Fruit fly (Drosophila melanogaster) whole organism, prepupa: ENCODE data around the gene CG17197.
A peak's percentile ranks its signal among the peaks of the same experiment; 100 is the strongest.

Experiments
- Blimp-1 ChIP-seq: fragments of 200-800 bp; sonication (Bioruptor generic); optimal IDR thresholded peaks from 3 replicates; lab custom pipeline; 2017; ENCODE audit warnings: missing biosample characterization, missing genetic modification characterization, mild to moderate bottlenecking, moderate library complexity, missing genetic modification reagents
- CG10631 ChIP-seq: fragments of 200-800 bp; sonication (Bioruptor generic); optimal IDR thresholded peaks from 2 replicates; lab custom pipeline; 2016; ENCODE audit warnings: missing biosample characterization, missing genetic modification characterization
- CG11294 ChIP-seq: fragments of 200-800 bp; sonication (Bioruptor generic); IDR thresholded peaks from 2 replicates; pipeline ENCODE4 v1.3.6; 2022; ENCODE audit warnings: missing biosample characterization, missing genetic modification characterization
- CG11762 ChIP-seq: fragments of 200-800 bp; sonication (Bioruptor generic); optimal IDR thresholded peaks from 3 replicates; lab custom pipeline; 2016; ENCODE audit warnings: missing biosample characterization, missing genetic modification characterization; ENCODE audit not compliant: insufficient read depth
- CG11902 ChIP-seq: fragments of 200-800 bp; sonication (Bioruptor generic); optimal IDR thresholded peaks from 3 replicates; lab custom pipeline; 2016; ENCODE audit warnings: missing biosample characterization, missing genetic modification characterization
- CG15336 ChIP-seq: fragments of 200-800 bp; sonication (Bioruptor generic); IDR thresholded peaks from 2 replicates; pipeline ENCODE4 v1.3.6; 2022; ENCODE audit warnings: missing biosample characterization, missing genetic modification characterization
- CG1621 ChIP-seq: fragments of 200-800 bp; sonication (Bioruptor generic); optimal IDR thresholded peaks from 3 replicates; lab custom pipeline; 2018; ENCODE audit warnings: missing biosample characterization, mild to moderate bottlenecking, missing genetic modification characterization
- CG31627 ChIP-seq: fragments of 200-800 bp; sonication (Bioruptor generic); optimal IDR thresholded peaks from 3 replicates; lab custom pipeline; 2016; ENCODE audit warnings: missing biosample characterization, missing genetic modification characterization
- CG3919 ChIP-seq: fragments of 200-800 bp; sonication (Bioruptor generic); optimal IDR thresholded peaks from 3 replicates; lab custom pipeline; 2016; ENCODE audit warnings: missing biosample characterization, missing genetic modification characterization
- CG4318 ChIP-seq: fragments of 200-800 bp; sonication (Bioruptor generic); optimal IDR thresholded peaks from 3 replicates; lab custom pipeline; 2017; ENCODE audit warnings: missing biosample characterization, mild to moderate bottlenecking, missing genetic modification characterization
- CG6163 ChIP-seq: fragments of 200-800 bp; sonication (Bioruptor generic); IDR thresholded peaks from 3 replicates; pipeline ENCODE4 v1.3.6; 2022; ENCODE audit warnings: missing biosample characterization, missing genetic modification characterization
- CG6276 ChIP-seq: fragments of 200-800 bp; sonication (Bioruptor generic); optimal IDR thresholded peaks from 2 replicates; lab custom pipeline; 2017; ENCODE audit warnings: missing biosample characterization, mild to moderate bottlenecking, missing genetic modification characterization
- CG6792 ChIP-seq: fragments of 200-800 bp; sonication (Bioruptor generic); optimal IDR thresholded peaks from 3 replicates; lab custom pipeline; 2016; ENCODE audit warnings: missing biosample characterization, missing genetic modification characterization
- CG6808 ChIP-seq: fragments of 200-800 bp; sonication (Bioruptor generic); optimal IDR thresholded peaks from 3 replicates; lab custom pipeline; 2017; ENCODE audit warnings: missing biosample characterization, missing genetic modification characterization, mild to moderate bottlenecking, moderate library complexity, missing genetic modification reagents
- CG6854 ChIP-seq: fragments of 200-800 bp; sonication (Bioruptor generic); optimal IDR thresholded peaks from 2 replicates; lab custom pipeline; 2017; ENCODE audit warnings: missing biosample characterization, mild to moderate bottlenecking, missing genetic modification characterization
- CG7368 ChIP-seq: fragments of 200-800 bp; sonication (Bioruptor generic); optimal IDR thresholded peaks from 3 replicates; lab custom pipeline; 2016; ENCODE audit warnings: missing biosample characterization, missing genetic modification characterization
- CG8119 ChIP-seq: fragments of 200-800 bp; sonication (Bioruptor generic); IDR thresholded peaks from 3 replicates; pipeline ENCODE4 v1.3.6; 2022; ENCODE audit warnings: missing biosample characterization, missing genetic modification characterization
- CG8319 ChIP-seq: fragments of 200-800 bp; sonication (Bioruptor generic); optimal IDR thresholded peaks from 3 replicates; lab custom pipeline; 2016; ENCODE audit warnings: missing biosample characterization, missing genetic modification characterization
- CG8632 ChIP-seq: fragments of 200-800 bp; sonication (Bioruptor generic); optimal IDR thresholded peaks from 3 replicates; lab custom pipeline; 2016; ENCODE audit warnings: missing biosample characterization, missing genetic modification characterization
- CG9139 ChIP-seq: fragments of 200-800 bp; sonication (Bioruptor generic); optimal IDR thresholded peaks from 3 replicates; lab custom pipeline; 2017; ENCODE audit warnings: missing biosample characterization, mild to moderate bottlenecking, missing genetic modification characterization
- Eip78C ChIP-seq: fragments of 200-800 bp; sonication (Bioruptor generic); peaks from one replicate; lab custom pipeline; 2016; ENCODE audit warnings: missing biosample characterization, missing genetic modification characterization
- Eip93F ChIP-seq: fragments of 200-800 bp; sonication (Bioruptor generic); optimal IDR thresholded peaks from 2 replicates; lab custom pipeline; 2016; ENCODE audit warnings: missing biosample characterization, mild to moderate bottlenecking, missing genetic modification characterization
- Gug ChIP-seq: fragments of 200-800 bp; sonication (Bioruptor generic); IDR thresholded peaks from 2 replicates; pipeline ENCODE4 v1.3.6; 2022; ENCODE audit warnings: missing biosample characterization, missing genetic modification characterization
- Hr4 ChIP-seq: fragments of 200-800 bp; sonication (Bioruptor generic); optimal IDR thresholded peaks from 3 replicates; lab custom pipeline; 2016; ENCODE audit warnings: missing biosample characterization, missing genetic modification characterization
- Lpt ChIP-seq: fragments of 200-800 bp; sonication (Bioruptor generic); optimal IDR thresholded peaks from 3 replicates; lab custom pipeline; 2016; ENCODE audit warnings: missing biosample characterization, missing genetic modification characterization
- Met ChIP-seq: fragments of 200-800 bp; sonication (Bioruptor generic); optimal IDR thresholded peaks from 3 replicates; lab custom pipeline; 2016; ENCODE audit warnings: missing biosample characterization, missing genetic modification characterization
- OdsH ChIP-seq: fragments of 200-800 bp; sonication (Bioruptor generic); optimal IDR thresholded peaks from 3 replicates; lab custom pipeline; 2016; ENCODE audit warnings: missing biosample characterization, missing genetic modification characterization
- Sox102F ChIP-seq: fragments of 200-800 bp; sonication (Bioruptor generic); optimal IDR thresholded peaks from 2 replicates; lab custom pipeline; 2016; ENCODE audit warnings: missing biosample characterization, mild to moderate bottlenecking, missing genetic modification characterization
- Sox15 ChIP-seq: fragments of 200-800 bp; sonication (Bioruptor generic); optimal IDR thresholded peaks from 3 replicates; lab custom pipeline; 2016; ENCODE audit warnings: missing biosample characterization, missing genetic modification characterization
- achi ChIP-seq: fragments of 200-800 bp; sonication (Bioruptor generic); optimal IDR thresholded peaks from 3 replicates; lab custom pipeline; 2016; ENCODE audit warnings: missing biosample characterization, missing genetic modification characterization
- cyc ChIP-seq: fragments of 200-800 bp; sonication (Bioruptor generic); optimal IDR thresholded peaks from 3 replicates; lab custom pipeline; 2016; ENCODE audit warnings: missing biosample characterization, missing genetic modification characterization
- dac ChIP-seq: fragments of 200-800 bp; sonication (Bioruptor generic); optimal IDR thresholded peaks from 2 replicates; lab custom pipeline; 2017; ENCODE audit warnings: missing biosample characterization, mild to moderate bottlenecking, missing genetic modification characterization
- eg ChIP-seq: fragments of 200-800 bp; sonication (Bioruptor generic); IDR thresholded peaks from 3 replicates; pipeline ENCODE4 v1.3.6; 2022; ENCODE audit warnings: missing biosample characterization, missing genetic modification characterization
- esn ChIP-seq: fragments of 200-800 bp; sonication (Bioruptor generic); optimal IDR thresholded peaks from 2 replicates; lab custom pipeline; 2016; ENCODE audit warnings: missing biosample characterization, mild to moderate bottlenecking, missing genetic modification characterization, moderate library complexity
- fd59A ChIP-seq: fragments of 200-800 bp; sonication (Bioruptor generic); optimal IDR thresholded peaks from 2 replicates; lab custom pipeline; 2017; ENCODE audit warnings: missing biosample characterization, mild to moderate bottlenecking, missing genetic modification characterization, missing genetic modification reagents
- fd85E ChIP-seq: fragments of 200-800 bp; sonication (Bioruptor generic); optimal IDR thresholded peaks from 3 replicates; lab custom pipeline; 2016; ENCODE audit warnings: missing biosample characterization, missing genetic modification characterization
- fkh ChIP-seq: fragments of 200-800 bp; sonication (Bioruptor generic); optimal IDR thresholded peaks from 3 replicates; lab custom pipeline; 2017; ENCODE audit warnings: missing biosample characterization, mild to moderate bottlenecking, missing genetic modification characterization, moderate library complexity
- lz ChIP-seq: fragments of 200-800 bp; sonication (Bioruptor generic); optimal IDR thresholded peaks from 3 replicates; lab custom pipeline; 2016; ENCODE audit warnings: missing biosample characterization, missing genetic modification characterization
- pdm3 ChIP-seq: fragments of 200-800 bp; sonication (Bioruptor generic); optimal IDR thresholded peaks from 3 replicates; lab custom pipeline; 2016; ENCODE audit warnings: missing biosample characterization, missing genetic modification characterization
- salr ChIP-seq, 2 experiments: fragments of 200-800 bp; sonication (Bioruptor generic); optimal IDR thresholded peaks; 3 replicates each; lab custom pipeline; 2016 to 2018; ENCODE audit warnings: missing biosample characterization in 2 of 2, missing genetic modification characterization in 2 of 2, mild to moderate bottlenecking in 1 of 2
- spab ChIP-seq: fragments of 200-800 bp; sonication (Bioruptor generic); optimal IDR thresholded peaks from 2 replicates; lab custom pipeline; 2017; ENCODE audit warnings: missing biosample characterization, mild to moderate bottlenecking, missing genetic modification characterization, missing genetic modification reagents
- ss ChIP-seq, 2 experiments: fragments of 200-800 bp; sonication (Bioruptor generic); optimal IDR thresholded peaks; 2 replicates in 1 of 2; 3 replicates in 1 of 2; lab custom pipeline; 2017 to 2018; ENCODE audit warnings: mild to moderate bottlenecking in 2 of 2, missing biosample characterization in 2 of 2, missing genetic modification characterization in 2 of 2, moderate library complexity in 1 of 2
- svp ChIP-seq: fragments of 200-800 bp; sonication (Bioruptor generic); peaks from one replicate; lab custom pipeline; 2016; ENCODE audit warnings: missing biosample characterization, missing genetic modification characterization
- vri ChIP-seq: fragments of 200-800 bp; sonication (Bioruptor generic); optimal IDR thresholded peaks from 3 replicates; lab custom pipeline; 2016; ENCODE audit warnings: missing biosample characterization, mild to moderate bottlenecking, missing genetic modification characterization

Gene CG17197

DNA sequence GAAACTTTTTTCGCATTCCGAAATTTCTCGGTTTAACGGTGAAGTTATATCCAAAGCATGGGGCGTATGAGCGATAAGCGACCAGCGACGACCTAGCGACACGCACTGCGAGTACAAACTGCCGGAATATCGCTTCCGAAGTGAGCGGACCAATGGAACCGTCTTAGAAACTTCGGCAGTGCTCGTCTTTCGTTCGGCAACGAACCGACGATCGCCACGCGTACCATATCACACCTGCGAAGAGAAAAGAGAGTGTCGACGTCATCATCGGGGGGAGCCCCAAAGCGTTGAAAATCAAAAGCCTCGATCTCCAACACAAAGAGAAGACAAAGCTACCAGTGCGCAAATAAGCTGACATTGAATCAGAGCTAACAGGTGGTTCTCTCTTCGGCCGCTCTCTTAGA lies 34.8 kb downstream of the CG17197 start, which contains the start of gene LpR2:
Gene LpR2, minus strand, starts transcription at position 118 of the 404 bp plus-strand sequence.
- TF ChIP-seq CG15336 (GFP tag; lab: Robert Waterston, UW) = no peak
- no peak for TF ChIP-seq fd85E (GFP tag; lab: Kevin White, UChicago)
- no peak for TF ChIP-seq CG6792 (GFP tag; lab: Kevin White, UChicago)
- no peak for TF ChIP-seq CG11902 (GFP tag; lab: Kevin White, UChicago)
- no peak for TF ChIP-seq dac (GFP tag; lab: Kevin White, UChicago)
- no peak for TF ChIP-seq pdm3 (GFP tag; lab: Kevin White, UChicago)
- no peak for TF ChIP-seq Eip78C (GFP tag; lab: Kevin White, UChicago)
- no peak for TF ChIP-seq CG11762 (GFP tag; lab: Kevin White, UChicago)
- no peak for TF ChIP-seq Hr4 (GFP tag; lab: Kevin White, UChicago)
- no peak for TF ChIP-seq lz (GFP tag; lab: Kevin White, UChicago)
- TF ChIP-seq CG7368 = peak; percentile 7
- TF ChIP-seq esn (GFP tag; lab: Kevin White, UChicago) = no peak
- TF ChIP-seq spab (GFP tag; lab: Kevin White, UChicago) = no peak
- TF ChIP-seq CG31627 (GFP tag; lab: Kevin White, UChicago) = no peak
- no peak for TF ChIP-seq Eip93F (GFP tag; lab: Kevin White, UChicago)
- no peak for TF ChIP-seq Sox15
- no peak for TF ChIP-seq CG3919 (GFP tag; lab: Kevin White, UChicago)
- peak in 1 of 2 experiments; percentile 36 for TF ChIP-seq ss (GFP tag; optimal IDR thresholded peaks at IDR 0.05; lab: Kevin White, UChicago)
- TF ChIP-seq Gug (GFP tag; lab: Robert Waterston, UW) = peak; percentile 21; the same call in 1 of the 2 replicates
- no peak for TF ChIP-seq CG6276 (GFP tag; lab: Kevin White, UChicago)
- TF ChIP-seq salr (GFP tag; optimal IDR thresholded peaks at IDR 0.05; lab: Kevin White, UChicago) = no peak
- TF ChIP-seq CG8119 (GFP tag; lab: Robert Waterston, UW) = peak; percentile 45; the same call in 2 of the 3 replicates
- TF ChIP-seq CG9139 (GFP tag; lab: Kevin White, UChicago) = peak; percentile 13
- no peak for TF ChIP-seq vri (GFP tag; lab: Kevin White, UChicago)
- no peak for TF ChIP-seq OdsH (GFP tag; lab: Kevin White, UChicago)
- TF ChIP-seq Sox102F (GFP tag; lab: Kevin White, UChicago) = no peak
- no peak for TF ChIP-seq Met (GFP tag; lab: Kevin White, UChicago)
- TF ChIP-seq achi = no peak
- TF ChIP-seq CG6163 = peak; percentile 69; the same call in 1 of the 3 replicates
- TF ChIP-seq CG4318 (GFP tag; lab: Kevin White, UChicago) = no peak
- no peak for TF ChIP-seq CG8632 (GFP tag; lab: Kevin White, UChicago)
- peak; percentile 21 for TF ChIP-seq fkh
- TF ChIP-seq CG11294 (GFP tag; lab: Robert Waterston, UW) = no peak
- TF ChIP-seq CG8319 (GFP tag; lab: Kevin White, UChicago) = no peak
- TF ChIP-seq CG6854 = no peak
- TF ChIP-seq CG10631 (GFP tag; lab: Kevin White, UChicago) = no peak
- TF ChIP-seq cyc (GFP tag; lab: Kevin White, UChicago) = no peak
- TF ChIP-seq Blimp-1 (GFP tag; lab: Kevin White, UChicago) = peak; percentile 1
- TF ChIP-seq Lpt (GFP tag; lab: Kevin White, UChicago) = no peak
- no peak for TF ChIP-seq fd59A (GFP tag; lab: Kevin White, UChicago)
- no peak for TF ChIP-seq svp
- peak; percentile 57; the same call in 2 of the 3 replicates for TF ChIP-seq eg (GFP tag; lab: Robert Waterston, UW)
- peak; percentile 95 for TF ChIP-seq CG1621 (tag; lab: Kevin White, UChicago)
- no peak for TF ChIP-seq CG6808
